Worm (Caenorhabditis elegans) whole organism, L3 larva: Measurements from ENCODE around the gene aos-1.

ENCODE experiments used
- R02D3.7 ChIP-seq: fragments of 150-350 bp; optimal IDR thresholded peaks from 2 replicates; lab custom pipeline; 2014; ENCODE audit warnings: missing biosample characterization, missing genetic modification characterization
- ZK546.5 ChIP-seq: sonication (generic microtip); optimal IDR thresholded peaks from 2 replicates; lab custom pipeline; 2017; ENCODE audit warnings: missing biosample characterization, missing genetic modification characterization
- aly-2 ChIP-seq: fragments of 150-350 bp; optimal IDR thresholded peaks from 2 replicates; lab custom pipeline; 2014; ENCODE audit warnings: missing biosample characterization, missing genetic modification characterization
- ama-1 ChIP-seq: fragments of 150-350 bp; optimal IDR thresholded peaks from 2 replicates; lab custom pipeline; 2018
- ceh-16 ChIP-seq: sonication (generic microtip); optimal IDR thresholded peaks from 2 replicates; lab custom pipeline; 2017; ENCODE audit warnings: missing biosample characterization, missing genetic modification characterization
- ceh-28 ChIP-seq: fragments of 150-350 bp; optimal IDR thresholded peaks from 2 replicates; lab custom pipeline; 2014; ENCODE audit warnings: missing biosample characterization, missing genetic modification reagents, missing genetic modification characterization
- ceh-82 ChIP-seq: fragments of 150-350 bp; optimal IDR thresholded peaks from 2 replicates; lab custom pipeline; 2014; ENCODE audit warnings: missing biosample characterization, missing genetic modification characterization
- daf-12 ChIP-seq: fragments of 150-350 bp; optimal IDR thresholded peaks from 2 replicates; lab custom pipeline; 2014; ENCODE audit warnings: missing biosample characterization, missing genetic modification reagents, missing genetic modification characterization
- egl-27 ChIP-seq: sonication (generic microtip); optimal IDR thresholded peaks from 4 replicates; lab custom pipeline; 2017; ENCODE audit warnings: missing biosample characterization, missing genetic modification reagents, missing genetic modification characterization
- egl-5 ChIP-seq: fragments of 150-350 bp; optimal IDR thresholded peaks from 2 replicates; lab custom pipeline; 2017; ENCODE audit warnings: missing biosample characterization, missing genetic modification reagents, missing genetic modification characterization, inconsistent platforms
- elt-1 ChIP-seq: fragments of 150-350 bp; optimal IDR thresholded peaks from 2 replicates; lab custom pipeline; 2014; ENCODE audit warnings: missing biosample characterization, missing genetic modification characterization
- elt-2 ChIP-seq: sonication (generic microtip); optimal IDR thresholded peaks from 2 replicates; lab custom pipeline; 2016; ENCODE audit warnings: missing genetic modification reagents, mild to moderate bottlenecking, missing genetic modification characterization, missing compliant biosample characterization
- fkh-10 ChIP-seq: sonication (generic microtip); optimal IDR thresholded peaks from 2 replicates; lab custom pipeline; 2017; ENCODE audit warnings: missing biosample characterization, missing genetic modification reagents, missing genetic modification characterization
- fkh-2 ChIP-seq: fragments of 150-350 bp; optimal IDR thresholded peaks from 2 replicates; lab custom pipeline; 2014; ENCODE audit warnings: missing biosample characterization, missing genetic modification reagents, missing genetic modification characterization
- fos-1 ChIP-seq: fragments of 150-350 bp; optimal IDR thresholded peaks from 2 replicates; lab custom pipeline; 2014; ENCODE audit warnings: missing biosample characterization, missing genetic modification characterization
- hmg-11 ChIP-seq: sonication (generic microtip); optimal IDR thresholded peaks from 2 replicates; lab custom pipeline; 2016; ENCODE audit warnings: missing genetic modification characterization, missing compliant biosample characterization
- lin-15B ChIP-seq: fragments of 150-350 bp; optimal IDR thresholded peaks from 2 replicates; lab custom pipeline; 2014; ENCODE audit warnings: missing biosample characterization, missing genetic modification characterization
- lin-39 ChIP-seq: fragments of 150-350 bp; optimal IDR thresholded peaks from 2 replicates; lab custom pipeline; 2018; ENCODE audit warnings: missing biosample characterization, missing genetic modification reagents, missing genetic modification characterization
- mdl-1 ChIP-seq: fragments of 150-350 bp; optimal IDR thresholded peaks from 2 replicates; lab custom pipeline; 2014; ENCODE audit warnings: missing biosample characterization, missing genetic modification characterization
- mml-1 ChIP-seq: fragments of 150-350 bp; sonication (generic microtip); optimal IDR thresholded peaks from 3 replicates; lab custom pipeline; 2014; ENCODE audit warnings: missing biosample characterization, missing genetic modification characterization
- nfya-1 ChIP-seq: sonication (generic microtip); optimal IDR thresholded peaks from 2 replicates; lab custom pipeline; 2017; ENCODE audit warnings: missing genetic modification characterization, mild to moderate bottlenecking, missing compliant biosample characterization, antibody characterized with exemption, moderate library complexity; ENCODE audit not compliant: insufficient read depth
- nhr-11 ChIP-seq: fragments of 150-350 bp; optimal IDR thresholded peaks from 2 replicates; lab custom pipeline; 2014; ENCODE audit warnings: missing biosample characterization, missing genetic modification characterization
- nhr-237 ChIP-seq: fragments of 150-350 bp; optimal IDR thresholded peaks from 2 replicates; lab custom pipeline; 2014; ENCODE audit warnings: missing biosample characterization, missing genetic modification characterization
- nhr-25 ChIP-seq: sonication (generic microtip); optimal IDR thresholded peaks from 2 replicates; lab custom pipeline; 2017; ENCODE audit warnings: missing biosample characterization, missing genetic modification characterization
- nhr-67 ChIP-seq: fragments of 150-350 bp; optimal IDR thresholded peaks from 2 replicates; lab custom pipeline; 2014; ENCODE audit warnings: missing biosample characterization, missing genetic modification characterization
- pha-4 ChIP-seq: fragments of 150-350 bp; optimal IDR thresholded peaks from 2 replicates; lab custom pipeline; 2014; ENCODE audit warnings: missing biosample characterization, missing genetic modification reagents, missing genetic modification characterization
- pqm-1 ChIP-seq: fragments of 150-350 bp; optimal IDR thresholded peaks from 2 replicates; lab custom pipeline; 2017; ENCODE audit warnings: missing biosample characterization, missing genetic modification characterization, inconsistent platforms
- sea-2 ChIP-seq: fragments of 150-350 bp; sonication (generic microtip); optimal IDR thresholded peaks from 4 replicates; lab custom pipeline; 2014; ENCODE audit warnings: missing biosample characterization, missing genetic modification reagents, missing genetic modification characterization
- snpc-4 ChIP-seq: fragments of 150-350 bp; optimal IDR thresholded peaks from 2 replicates; lab custom pipeline; 2014; ENCODE audit warnings: missing biosample characterization, missing genetic modification characterization
- tbx-2 ChIP-seq: sonication (generic microtip); optimal IDR thresholded peaks from 2 replicates; lab custom pipeline; 2016; ENCODE audit warnings: mild to moderate bottlenecking, missing genetic modification characterization, missing compliant biosample characterization
- unc-39 ChIP-seq: sonication (generic microtip); optimal IDR thresholded peaks from 4 replicates; lab custom pipeline; 2017; ENCODE audit warnings: missing biosample characterization, missing genetic modification characterization
- unc-62 ChIP-seq: fragments of 150-350 bp; sonication (generic microtip); optimal IDR thresholded peaks from 4 replicates; lab custom pipeline; 2014; ENCODE audit warnings: missing biosample characterization, missing genetic modification reagents, missing genetic modification characterization
- zag-1 ChIP-seq: fragments of 150-350 bp; optimal IDR thresholded peaks from 2 replicates; lab custom pipeline; 2014; ENCODE audit warnings: missing biosample characterization, missing genetic modification characterization
- ztf-4 ChIP-seq: fragments of 150-350 bp; optimal IDR thresholded peaks from 2 replicates; lab custom pipeline; 2014; ENCODE audit warnings: missing biosample characterization, missing genetic modification characterization

Gene aos-1

DNA sequence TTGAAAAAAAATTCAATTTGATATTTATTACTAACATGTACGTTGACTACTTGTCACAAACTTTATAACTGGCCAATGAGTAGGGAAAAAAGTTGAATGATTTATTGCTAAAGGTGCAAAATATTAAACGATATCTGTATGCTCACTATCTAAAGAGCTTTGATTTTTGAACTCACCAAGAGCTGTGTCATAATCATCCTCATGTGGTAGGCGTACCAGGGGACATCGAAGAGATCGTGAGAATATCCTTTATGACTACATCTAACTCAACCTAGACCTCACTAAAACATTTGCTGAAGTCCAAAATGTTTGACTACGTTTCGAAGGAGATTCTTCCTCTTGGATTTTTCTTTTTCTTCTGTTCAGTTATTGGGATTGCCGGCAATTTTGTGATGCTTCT, 22.2 kb upstream of the aos-1 start, which contains the start of gene srsx-28:
TSS of gene srsx-28 (plus strand) at position 301 of the 400 bp plus-strand sequence.
- TF ChIP-seq nhr-11 (tag; lab: Kevin White, UChicago) (no peak), daf-12 (tag; lab: Kevin White, UChicago) (no peak), lin-39 (tag; lab: Kevin White, UChicago) (no peak), zag-1 (tag; lab: Kevin White, UChicago) (no peak), mdl-1 (no peak), tbx-2 (tag; lab: Kevin White, UChicago) (no peak), hmg-11 (tag; lab: Kevin White, UChicago) (no peak), aly-2 (tag; lab: Kevin White, UChicago) (no peak), unc-62 (GFP tag; lab: Kevin White, UChicago) (no peak), nhr-237 (tag; lab: Kevin White, UChicago) (no peak), egl-27 (tag; lab: Kevin White, UChicago) (no peak)

DNA sequence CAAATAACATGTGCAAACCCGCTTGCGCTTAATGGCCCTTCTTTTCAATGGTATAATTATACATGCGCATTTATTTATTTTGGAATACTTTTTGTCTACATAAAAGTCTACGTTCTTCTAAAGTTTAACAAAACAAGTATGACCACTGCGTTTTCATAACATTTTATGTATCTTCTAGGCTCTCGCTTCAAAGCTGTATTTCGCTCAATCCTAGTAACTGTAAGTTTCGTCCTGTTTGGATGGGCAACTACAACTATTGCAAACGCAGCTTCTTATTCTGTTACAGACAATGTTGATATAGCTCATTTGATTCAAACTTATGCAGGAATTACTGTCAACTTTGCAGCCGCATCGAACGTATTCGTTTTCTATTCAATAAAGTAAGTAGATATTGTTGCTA, 19.6 kb upstream of the aos-1 start, which contains the start of gene srsx-27:
TSS of gene srsx-27 (plus strand) at position 301 of the 400 bp plus-strand sequence.
- no peak for TF ChIP-seq nhr-25 (tag; lab: Kevin White, UChicago)
- TF ChIP-seq egl-27 (tag; lab: Kevin White, UChicago), result no peak
- TF ChIP-seq ztf-4 (tag; lab: Kevin White, UChicago), result no peak
- TF ChIP-seq zag-1 (tag; lab: Kevin White, UChicago), result no peak
- TF ChIP-seq fkh-10, result no peak
- TF ChIP-seq daf-12 (tag; lab: Kevin White, UChicago), result no peak
- no peak for TF ChIP-seq elt-1 (tag; lab: Kevin White, UChicago)
- TF ChIP-seq ceh-82, result no peak
- TF ChIP-seq, all 47 proteins: peak for 0

DNA sequence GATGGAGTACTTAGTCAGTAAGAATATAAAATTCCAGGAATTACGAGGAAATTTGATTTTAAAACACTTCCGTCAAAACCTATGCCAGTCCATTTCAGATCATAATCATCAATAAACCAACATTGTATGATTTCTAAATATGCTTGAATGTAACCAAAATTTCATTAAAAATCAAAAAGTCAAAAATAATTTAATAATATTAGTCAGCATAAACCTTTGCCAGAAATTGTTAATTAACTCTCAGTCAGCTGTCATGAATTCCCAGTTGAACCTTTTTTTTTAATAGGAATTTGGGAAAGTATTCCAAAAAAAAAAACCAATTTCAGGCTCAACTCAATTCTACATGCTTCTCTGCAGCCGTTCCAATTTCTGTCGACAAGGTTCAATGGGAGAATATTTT, 18.3 kb upstream of the aos-1 start, which contains the start of gene srsx-26:
TSS of gene srsx-26 (plus strand) at position 301 of the 400 bp plus-strand sequence.
- TF ChIP-seq elt-2, result no peak
- TF ChIP-seq ceh-28 (tag; lab: Kevin White, UChicago), result no peak
- TF ChIP-seq fos-1 (tag; lab: Kevin White, UChicago), result no peak
- no peak for TF ChIP-seq unc-39
- TF ChIP-seq ama-1 (lab: Kevin White, UChicago), result no peak
- TF ChIP-seq lin-15B (tag; lab: Kevin White, UChicago), result no peak
- no peak for TF ChIP-seq nhr-25 (tag; lab: Kevin White, UChicago)
- TF ChIP-seq nfya-1, result no peak
- no peak for TF ChIP-seq nhr-67 (tag; lab: Kevin White, UChicago)
- TF ChIP-seq ceh-16 (tag; lab: Kevin White, UChicago), result no peak
- TF ChIP-seq R02D3.7 (tag; lab: Kevin White, UChicago), result no peak
- no peak for TF ChIP-seq pha-4 (tag; lab: Kevin White, UChicago)
- no peak for TF ChIP-seq mml-1 (tag; lab: Kevin White, UChicago)

DNA sequence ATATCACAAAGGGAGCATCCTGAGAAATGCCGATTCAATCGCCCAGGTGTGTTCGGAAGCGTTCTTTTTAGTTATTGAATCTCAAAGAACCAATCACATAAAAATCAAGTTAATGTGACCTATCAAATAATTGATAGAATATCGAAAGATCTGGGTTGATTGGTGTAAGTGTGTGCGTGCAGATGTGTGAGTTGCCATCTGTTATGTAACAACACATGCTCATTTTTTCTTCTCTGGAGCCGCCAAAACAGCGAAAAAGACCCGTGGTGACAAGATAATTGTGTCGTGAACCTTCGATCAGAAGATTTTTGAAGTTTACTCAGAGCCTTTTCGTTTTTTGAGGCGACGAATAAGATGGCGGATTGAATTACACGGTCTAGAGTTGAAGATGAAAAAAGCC, 16.7 kb upstream of the aos-1 start:
- peak; percentile 81 for TF ChIP-seq egl-5 (tag; lab: Kevin White, UChicago)
- TF ChIP-seq nfya-1, result peak; percentile 29
- TF ChIP-seq snpc-4, result no peak

DNA sequence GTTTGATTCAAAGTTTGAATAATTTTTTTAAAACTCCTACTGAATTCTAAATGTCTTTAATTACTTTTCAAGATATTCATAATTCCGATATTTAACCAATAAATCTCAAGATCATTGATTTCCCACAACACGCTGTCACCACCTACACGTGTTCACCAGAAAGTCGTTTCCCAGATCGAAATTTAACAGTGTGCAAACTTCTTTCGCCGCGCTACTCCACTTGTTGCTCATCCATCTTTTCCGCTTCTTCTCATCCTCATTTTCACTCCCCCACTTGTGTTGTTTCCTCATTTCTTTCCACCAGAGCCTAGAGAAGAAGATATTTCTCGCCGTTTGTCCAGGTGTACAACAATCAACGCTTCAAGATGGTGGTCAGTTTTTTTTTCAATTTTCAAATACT, 15.6 kb upstream of the aos-1 start, which contains the start of gene C51E3.9:
TSS of gene C51E3.9 (plus strand) at position 301 of the 400 bp plus-strand sequence.
- peak; percentile 42 for TF ChIP-seq lin-39 (tag; lab: Kevin White, UChicago)
- TF ChIP-seq fkh-2 (tag; lab: Kevin White, UChicago), result no peak
- TF ChIP-seq ZK546.5 (tag; lab: Kevin White, UChicago), result no peak
- TF ChIP-seq pqm-1, result no peak
- TF ChIP-seq sea-2 (GFP tag; lab: Kevin White, UChicago), result no peak
- no peak for TF ChIP-seq fkh-10
